Worm (Caenorhabditis elegans) whole organism, late embryonic: Measurements from ENCODE around the gene C23H5.12.

Experiments used
- F13H6.1 ChIP-seq: sonication (generic microtip); optimal IDR thresholded peaks from 2 replicates; lab custom pipeline; 2016; ENCODE audit warnings: missing genetic modification characterization, missing compliant biosample characterization
- K09A11.1 ChIP-seq: sonication (generic microtip); optimal IDR thresholded peaks from 2 replicates; lab custom pipeline; 2017; ENCODE audit warnings: antibody characterized with exemption, mild to moderate bottlenecking, missing genetic modification characterization, missing compliant biosample characterization; ENCODE audit not compliant: insufficient read depth
- T23F11.4 ChIP-seq: fragments of 200-800 bp; sonication (Bioruptor generic); optimal IDR thresholded peaks from 2 replicates; lab custom pipeline; 2018; ENCODE audit warnings: mild to moderate bottlenecking, missing genetic modification characterization, missing compliant biosample characterization
- ahr-1 ChIP-seq: sonication (generic microtip); optimal IDR thresholded peaks from 2 replicates; lab custom pipeline; 2016; ENCODE audit warnings: missing genetic modification characterization, missing compliant biosample characterization
- ama-1 ChIP-seq: fragments of 150-350 bp; optimal IDR thresholded peaks from 2 replicates; lab custom pipeline; 2014
- ceh-14 ChIP-seq: sonication (generic microtip); optimal IDR thresholded peaks from 2 replicates; lab custom pipeline; 2016; ENCODE audit warnings: missing genotype, missing genetic modification characterization, missing compliant biosample characterization
- ceh-18 ChIP-seq: sonication (generic microtip); optimal IDR thresholded peaks from 2 replicates; lab custom pipeline; 2016; ENCODE audit warnings: missing genetic modification characterization, missing compliant biosample characterization
- ceh-19 ChIP-seq: fragments of 200-800 bp; sonication (Bioruptor generic); optimal IDR thresholded peaks from 2 replicates; lab custom pipeline; 2018; ENCODE audit warnings: mild to moderate bottlenecking, missing genetic modification characterization, missing compliant biosample characterization
- ceh-2 ChIP-seq: sonication (generic microtip); optimal IDR thresholded peaks from 2 replicates; lab custom pipeline; 2016; ENCODE audit warnings: missing genotype, missing genetic modification characterization, missing compliant biosample characterization
- ceh-22 ChIP-seq: sonication (generic microtip); optimal IDR thresholded peaks from 2 replicates; lab custom pipeline; 2017; ENCODE audit warnings: missing biosample characterization, missing genetic modification characterization
- ceh-31 ChIP-seq: sonication (generic microtip); optimal IDR thresholded peaks from 2 replicates; lab custom pipeline; 2016; ENCODE audit warnings: missing genetic modification characterization, missing compliant biosample characterization
- ceh-48 ChIP-seq: sonication (generic microtip); optimal IDR thresholded peaks from 2 replicates; lab custom pipeline; 2016; ENCODE audit warnings: missing genetic modification characterization, inconsistent platforms, missing compliant biosample characterization
- ceh-6 ChIP-seq: fragments of 200-800 bp; sonication (Bioruptor generic); optimal IDR thresholded peaks from 2 replicates; lab custom pipeline; 2018; ENCODE audit warnings: mild to moderate bottlenecking, missing genetic modification characterization, missing compliant biosample characterization
- ceh-9 ChIP-seq: sonication (generic microtip); optimal IDR thresholded peaks from 2 replicates; lab custom pipeline; 2016; ENCODE audit warnings: mild to moderate bottlenecking, missing genetic modification characterization, inconsistent platforms, missing compliant biosample characterization
- fax-1 ChIP-seq: sonication (generic microtip); optimal IDR thresholded peaks from 2 replicates; lab custom pipeline; 2016; ENCODE audit warnings: missing genotype, missing genetic modification characterization, missing compliant biosample characterization
- fkh-10 ChIP-seq: fragments of 150-350 bp; optimal IDR thresholded peaks from 2 replicates; lab custom pipeline; 2014; ENCODE audit warnings: missing biosample characterization, missing genetic modification reagents, missing genetic modification characterization
- fkh-6 ChIP-seq: sonication (generic microtip); optimal IDR thresholded peaks from 2 replicates; lab custom pipeline; 2016; ENCODE audit warnings: missing genetic modification characterization, missing compliant biosample characterization
- gmeb-2 ChIP-seq: sonication (generic microtip); optimal IDR thresholded peaks from 2 replicates; lab custom pipeline; 2016; ENCODE audit warnings: missing genetic modification characterization, inconsistent platforms, missing compliant biosample characterization
- hlh-13 ChIP-seq: fragments of 200-800 bp; sonication (Bioruptor generic); optimal IDR thresholded peaks from 2 replicates; lab custom pipeline; 2018; ENCODE audit warnings: mild to moderate bottlenecking, missing genetic modification characterization, missing compliant biosample characterization
- hlh-30 ChIP-seq: sonication (generic microtip); optimal IDR thresholded peaks from 2 replicates; lab custom pipeline; 2017; ENCODE audit warnings: antibody characterized with exemption, missing genetic modification characterization, missing compliant biosample characterization; ENCODE audit not compliant: insufficient read depth
- lim-6 ChIP-seq: sonication (generic microtip); optimal IDR thresholded peaks from 2 replicates; lab custom pipeline; 2016; ENCODE audit warnings: missing genetic modification characterization, missing compliant biosample characterization
- madf-2 ChIP-seq: sonication (generic microtip); optimal IDR thresholded peaks from 2 replicates; lab custom pipeline; 2017; ENCODE audit warnings: missing genetic modification characterization, missing compliant biosample characterization
- nhr-11 ChIP-seq: fragments of 150-350 bp; optimal IDR thresholded peaks from 2 replicates; lab custom pipeline; 2014; ENCODE audit warnings: missing biosample characterization, missing genetic modification characterization
- nhr-232 ChIP-seq: sonication (generic microtip); optimal IDR thresholded peaks from 2 replicates; lab custom pipeline; 2016; ENCODE audit warnings: missing genetic modification characterization, missing compliant biosample characterization
- odd-2 ChIP-seq: sonication (generic microtip); optimal IDR thresholded peaks from 2 replicates; lab custom pipeline; 2017; ENCODE audit warnings: antibody characterized with exemption, mild to moderate bottlenecking, missing genetic modification characterization, missing compliant biosample characterization
- pat-9 ChIP-seq: fragments of 200-800 bp; sonication (Bioruptor generic); optimal IDR thresholded peaks from 2 replicates; lab custom pipeline; 2018; ENCODE audit warnings: mild to moderate bottlenecking, missing genetic modification characterization, moderate library complexity, missing compliant biosample characterization
- pax-1 ChIP-seq: fragments of 150-350 bp; optimal IDR thresholded peaks from 2 replicates; lab custom pipeline; 2014; ENCODE audit warnings: missing biosample characterization, missing genetic modification characterization
- pha-2 ChIP-seq: sonication (generic microtip); optimal IDR thresholded peaks from 2 replicates; lab custom pipeline; 2017; ENCODE audit warnings: mild to moderate bottlenecking, missing genetic modification characterization, missing compliant biosample characterization
- pha-4 ChIP-seq: fragments of 150-350 bp; optimal IDR thresholded peaks from 2 replicates; lab custom pipeline; 2018; ENCODE audit warnings: missing biosample characterization, missing genetic modification reagents, missing genetic modification characterization
- pros-1 ChIP-seq: fragments of 150-350 bp; optimal IDR thresholded peaks from 2 replicates; lab custom pipeline; 2014; ENCODE audit warnings: missing biosample characterization, missing genetic modification reagents, missing genetic modification characterization
- ref-2 ChIP-seq: sonication (generic microtip); optimal IDR thresholded peaks from 2 replicates; lab custom pipeline; 2016; ENCODE audit warnings: missing genetic modification characterization, missing compliant biosample characterization
- rnt-1 ChIP-seq: sonication (generic microtip); optimal IDR thresholded peaks from 2 replicates; lab custom pipeline; 2016; ENCODE audit warnings: missing genetic modification characterization, missing compliant biosample characterization
- sdc-2 ChIP-seq: sonication (generic microtip); optimal IDR thresholded peaks from 2 replicates; lab custom pipeline; 2016; ENCODE audit warnings: missing genotype, missing genetic modification characterization, missing compliant biosample characterization
- tbx-2 ChIP-seq: sonication (generic microtip); optimal IDR thresholded peaks from 2 replicates; lab custom pipeline; 2016; ENCODE audit warnings: missing genetic modification characterization, missing compliant biosample characterization
- tbx-7 ChIP-seq: sonication (generic microtip); optimal IDR thresholded peaks from 2 replicates; lab custom pipeline; 2016; ENCODE audit warnings: missing genotype, missing genetic modification characterization, missing compliant biosample characterization
- unc-3 ChIP-seq, 2 experiments: fragments of 200-800 bp in 1 of 2; sonication (Bioruptor generic) in 1 of 2; sonication (generic microtip) in 1 of 2; conservative IDR thresholded peaks in 1 of 2; optimal IDR thresholded peaks in 1 of 2; 2 replicates each; pipeline versions ENCODE4 v1.3.6 to Lab custom; 2016 to 2022; ENCODE audit warnings: missing compliant biosample characterization in 2 of 2, missing genetic modification characterization in 2 of 2, missing genetic modification reagents in 1 of 2
- unc-42 ChIP-seq: sonication (generic microtip); optimal IDR thresholded peaks from 2 replicates; lab custom pipeline; 2016; ENCODE audit warnings: missing genotype, missing genetic modification characterization, missing compliant biosample characterization

The C23H5.12 gene

DNA sequence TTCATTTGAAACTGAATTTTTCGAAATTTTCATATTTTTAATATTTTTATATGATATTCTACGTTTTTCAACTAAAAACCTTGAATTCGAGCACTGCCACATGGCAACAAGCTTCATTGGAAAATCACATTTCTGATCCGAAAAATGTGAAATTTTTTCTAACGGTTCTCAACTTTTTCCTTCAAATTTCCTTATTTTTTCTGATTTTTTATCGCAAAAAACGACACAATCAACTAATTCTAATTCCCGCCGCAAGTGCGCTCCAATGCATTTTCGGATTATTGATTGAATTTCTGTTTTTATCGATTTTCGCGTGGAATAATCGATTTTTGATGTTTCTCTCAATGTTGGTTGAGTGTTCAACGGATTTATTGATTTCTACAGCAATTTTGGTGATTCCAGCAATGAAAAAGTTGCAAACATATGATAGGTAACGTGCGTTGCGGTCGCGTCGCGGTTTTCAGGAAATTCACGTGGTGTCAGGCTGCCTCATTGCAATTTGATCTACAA lies at the start of gene C23H5.12:
Gene C23H5.12, plus strand, starts transcription at position 51 of the 510 bp plus-strand sequence.
- no peak for TF ChIP-seq pax-1 (tag; lab: Kevin White, UChicago)
- no peak for TF ChIP-seq fax-1 (tag; lab: Kevin White, UChicago)
- no peak for TF ChIP-seq T23F11.4 (GFP tag; lab: Kevin White, UChicago)
- TF ChIP-seq unc-42 = no peak
- no peak for TF ChIP-seq pat-9 (tag; lab: Kevin White, UChicago)
- TF ChIP-seq nhr-232 (tag; lab: Kevin White, UChicago) = no peak
- TF ChIP-seq fkh-10 (GFP tag; lab: Kevin White, UChicago) = no peak
- TF ChIP-seq ceh-6 (GFP tag; lab: Kevin White, UChicago) = no peak
- TF ChIP-seq sdc-2 (tag; lab: Kevin White, UChicago) = no peak
- TF ChIP-seq fkh-6 = no peak
- no peak for TF ChIP-seq ref-2 (tag; lab: Kevin White, UChicago)
- TF ChIP-seq ama-1 (lab: Kevin White, UChicago) = no peak
- TF ChIP-seq madf-2 (tag; lab: Kevin White, UChicago) = no peak
- no peak for TF ChIP-seq unc-3 (GFP tag; conservative IDR thresholded peaks at IDR 0.05; lab: Robert Waterston, UW)
- no peak for TF ChIP-seq unc-3 (tag; optimal IDR thresholded peaks at IDR 0.05; lab: Kevin White, UChicago)
- no peak for TF ChIP-seq K09A11.1 (tag; lab: Kevin White, UChicago)
- no peak for TF ChIP-seq ceh-19 (GFP tag; lab: Kevin White, UChicago)
- no peak for TF ChIP-seq pha-4 (tag; lab: Kevin White, UChicago)

DNA sequence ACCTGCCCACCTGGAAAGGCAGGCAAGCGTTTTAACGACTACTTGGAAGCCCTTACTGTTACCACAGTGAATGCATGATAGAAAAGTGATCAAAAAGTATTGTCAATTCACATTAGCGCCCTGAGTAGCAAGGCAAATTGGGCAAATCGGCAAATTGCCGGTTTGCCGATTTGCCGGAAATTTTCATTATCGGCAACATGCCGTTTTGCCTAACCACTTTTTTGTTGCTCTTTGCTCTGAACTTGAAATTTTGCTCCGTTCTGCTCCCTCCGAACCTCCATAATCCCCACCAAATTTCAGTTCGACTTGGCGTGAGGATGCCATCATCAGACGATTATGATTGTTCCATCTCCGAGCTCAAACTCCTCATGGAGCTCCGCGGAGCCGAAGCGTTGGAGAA lies 49.5 kb upstream of the C23H5.12 start, which contains the start of gene mca-2:
Gene mca-2, plus strand, starts transcription at position 301 of the 400 bp plus-strand sequence.
- TF ChIP-seq tbx-7 (tag; lab: Kevin White, UChicago) = no peak
- TF ChIP-seq ceh-9 (tag; lab: Kevin White, UChicago) = no peak
- no peak for TF ChIP-seq pha-2 (tag; lab: Kevin White, UChicago)
- TF ChIP-seq nhr-11 = no peak
- no peak for TF ChIP-seq ahr-1
- no peak for TF ChIP-seq odd-2 (tag; lab: Kevin White, UChicago)
- TF ChIP-seq gmeb-2 (tag; lab: Kevin White, UChicago) = no peak
- TF ChIP-seq T23F11.4 (GFP tag; lab: Kevin White, UChicago) = no peak
- TF ChIP-seq rnt-1 (tag; lab: Kevin White, UChicago) = no peak
- no peak for TF ChIP-seq ceh-2 (tag; lab: Kevin White, UChicago)
- no peak for TF ChIP-seq ref-2 (tag; lab: Kevin White, UChicago)

DNA sequence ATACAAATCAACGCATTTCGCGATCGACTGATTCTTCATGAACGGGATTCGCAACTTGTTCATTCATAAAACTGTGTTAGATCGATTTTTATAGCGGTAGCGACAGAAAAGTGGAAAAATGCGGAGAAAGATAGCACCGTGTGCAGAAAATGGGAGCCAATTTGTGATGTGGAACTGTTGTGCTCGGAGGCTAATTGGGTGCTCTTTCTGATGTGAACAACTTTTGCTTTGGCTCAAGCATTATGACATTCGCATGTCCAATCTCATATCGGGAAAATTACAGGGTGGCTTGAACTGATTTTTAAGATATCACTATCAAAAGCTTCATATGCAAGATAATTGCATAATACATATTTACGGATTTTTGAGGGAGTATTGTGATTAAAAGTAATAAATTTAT lies 33.5 kb upstream of the C23H5.12 start, which contains the start of gene C23H5.11:
Gene C23H5.11, minus strand, starts transcription at position 101 of the 400 bp plus-strand sequence.
- TF ChIP-seq ceh-19 (GFP tag; lab: Kevin White, UChicago) (no peak), pat-9 (tag; lab: Kevin White, UChicago) (no peak), F13H6.1 (no peak), tbx-2 (no peak), pros-1 (tag; lab: Kevin White, UChicago) (no peak), hlh-30 (tag; lab: Kevin White, UChicago) (no peak), ceh-18 (tag; lab: Kevin White, UChicago) (no peak), ceh-31 (no peak), ceh-48 (tag; lab: Kevin White, UChicago) (no peak), ref-2 (tag; lab: Kevin White, UChicago) (no peak), pax-1 (tag; lab: Kevin White, UChicago) (no peak), fkh-6 (no peak), lim-6 (tag; lab: Kevin White, UChicago) (no peak), ceh-2 (tag; lab: Kevin White, UChicago) (no peak), unc-3 (GFP tag; conservative IDR thresholded peaks at IDR 0.05; lab: Robert Waterston, UW) (no peak), unc-3 (tag; optimal IDR thresholded peaks at IDR 0.05; lab: Kevin White, UChicago) (no peak)

DNA sequence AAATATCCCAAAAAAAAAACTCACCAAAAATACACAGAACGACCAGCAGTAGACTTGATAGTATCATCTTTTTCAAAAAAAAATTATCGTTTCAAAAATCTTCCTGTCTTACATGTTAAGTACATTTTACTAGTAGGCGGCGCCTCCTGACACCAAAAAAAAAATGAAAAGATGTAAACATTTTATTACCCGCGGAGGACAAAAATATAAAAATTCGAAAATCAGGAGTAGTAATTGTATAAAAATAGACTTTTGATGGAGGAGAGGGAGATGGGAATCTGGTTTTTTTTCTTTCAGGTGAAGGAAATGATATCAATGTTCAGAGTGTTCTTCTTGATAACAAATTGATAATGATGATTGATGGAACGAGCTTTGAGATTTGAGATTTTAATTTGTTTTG lies 30.5 kb upstream of the C23H5.12 start, which contains the start of gene C23H5.15:
Gene C23H5.15, minus strand, starts transcription at position 101 of the 400 bp plus-strand sequence.
- TF ChIP-seq ceh-19 (GFP tag; lab: Kevin White, UChicago) (no peak), hlh-13 (GFP tag; lab: Kevin White, UChicago) (no peak), ceh-18 (tag; lab: Kevin White, UChicago) (no peak), ceh-9 (tag; lab: Kevin White, UChicago) (no peak), ceh-48 (tag; lab: Kevin White, UChicago) (no peak), pha-4 (tag; lab: Kevin White, UChicago) (no peak), ceh-14 (tag; lab: Kevin White, UChicago) (no peak), pha-2 (tag; lab: Kevin White, UChicago) (no peak), ceh-22 (tag; lab: Kevin White, UChicago) (no peak), fkh-6 (no peak)
